Worm (Caenorhabditis elegans): ENCODE data around the gene B0252.1.

Gene B0252.1

ce11 chrII:6891838-6892237, 27.6 kb upstream of the B0252.1 start (continued):
- TF ChIP-seq lir-3 (tag; optimal IDR thresholded peaks at IDR 0.05; ENCODE audit: poor library complexity) (peak; percentile 73), C04F5.9 (tag; optimal IDR thresholded peaks at IDR 0.05) (no peak), tbx-2 (tag; optimal IDR thresholded peaks at IDR 0.05) (peak; percentile 84), isw-1 (GFP tag; IDR thresholded peaks at IDR 0.05) (no peak), fkh-10 (GFP tag; optimal IDR thresholded peaks at IDR 0.05) (no peak), nhr-28 (tag; optimal IDR thresholded peaks at IDR 0.05) (no peak), pqm-1 (tag; optimal IDR thresholded peaks at IDR 0.05) (no peak), vab-15 (tag; optimal IDR thresholded peaks at IDR 0.05) (no peak)

DNA sequence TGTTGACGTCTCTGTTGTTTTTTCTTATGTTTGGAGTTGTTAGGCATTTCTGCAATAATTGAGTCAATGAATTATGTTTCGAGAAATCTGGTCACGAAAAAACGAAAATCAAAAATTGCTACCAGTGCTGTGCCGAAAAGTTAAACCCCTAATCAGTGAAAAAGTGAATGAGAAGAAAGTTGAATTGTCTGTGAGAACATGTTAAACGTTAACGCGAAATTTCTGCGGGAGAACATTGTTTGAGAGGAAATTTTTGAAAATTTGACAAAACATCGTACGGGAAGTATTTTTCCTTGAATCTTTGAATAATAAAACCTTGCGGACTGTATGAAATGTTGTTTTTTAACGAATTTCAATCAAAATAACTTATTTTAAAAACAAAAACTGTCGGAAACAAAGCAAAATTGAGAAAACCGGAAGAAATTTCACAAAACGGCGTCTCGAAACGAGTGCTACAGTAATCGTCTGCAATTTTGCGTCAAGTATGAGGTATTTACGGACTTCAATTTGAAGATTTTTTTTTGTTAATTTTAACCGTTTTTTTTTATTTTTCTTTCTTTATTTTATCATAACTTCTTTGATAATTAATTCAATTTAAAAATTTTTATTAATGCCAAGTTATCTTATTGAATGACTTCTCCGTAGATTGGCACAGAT, 25.8 kb upstream of the B0252.1 start, which contains the start of gene adal-1:
TSS of gene adal-1 (minus strand) at position 51 of the 657 bp plus-strand sequence.
- TF ChIP-seq lsy-2 (tag; optimal IDR thresholded peaks at IDR 0.05) (peak in 1 of 2 experiments; percentile 37), elt-3 (tag; optimal IDR thresholded peaks at IDR 0.05) (no peak), ceh-8 (GFP tag; optimal IDR thresholded peaks at IDR 0.05) (no peak), efl-1 (optimal IDR thresholded peaks at IDR 0.05) (peak in 1 of 2 experiments; percentile 20), efl-1 (GFP tag; optimal IDR thresholded peaks at IDR 0.05 in 1 of 2) (peak in 1 of 2 experiments; percentile 81), lir-3 (tag; optimal IDR thresholded peaks at IDR 0.05; ENCODE audit: poor library complexity) (no peak), blmp-1 (tag; optimal IDR thresholded peaks at IDR 0.05) (peak; percentile 43), dsc-1 (tag; optimal IDR thresholded peaks at IDR 0.05) (no peak)

ce11 chrII:6897507-6897906, 22.0 kb upstream of the B0252.1 start, which contains the start of gene C44B7.11:
Gene C44B7.11, minus strand, starts transcription at chrII:6897540.
- peak; percentile 5 for TF ChIP-seq mep-1 (tag; optimal IDR thresholded peaks at IDR 0.05)
- TF ChIP-seq dsc-1 (tag; optimal IDR thresholded peaks at IDR 0.05): no peak
- TF ChIP-seq lir-3 (tag; optimal IDR thresholded peaks at IDR 0.05; ENCODE audit: poor library complexity): no peak
- no peak for TF ChIP-seq efl-1 (optimal IDR thresholded peaks at IDR 0.05)
- TF ChIP-seq efl-1 (GFP tag; optimal IDR thresholded peaks at IDR 0.05 in 1 of 2): peak in 1 of 2 experiments; percentile 11
- TF ChIP-seq blmp-1 (tag; optimal IDR thresholded peaks at IDR 0.05): peak; percentile 19
- no peak for TF ChIP-seq sptf-1 (tag; optimal IDR thresholded peaks at IDR 0.05)

DNA sequence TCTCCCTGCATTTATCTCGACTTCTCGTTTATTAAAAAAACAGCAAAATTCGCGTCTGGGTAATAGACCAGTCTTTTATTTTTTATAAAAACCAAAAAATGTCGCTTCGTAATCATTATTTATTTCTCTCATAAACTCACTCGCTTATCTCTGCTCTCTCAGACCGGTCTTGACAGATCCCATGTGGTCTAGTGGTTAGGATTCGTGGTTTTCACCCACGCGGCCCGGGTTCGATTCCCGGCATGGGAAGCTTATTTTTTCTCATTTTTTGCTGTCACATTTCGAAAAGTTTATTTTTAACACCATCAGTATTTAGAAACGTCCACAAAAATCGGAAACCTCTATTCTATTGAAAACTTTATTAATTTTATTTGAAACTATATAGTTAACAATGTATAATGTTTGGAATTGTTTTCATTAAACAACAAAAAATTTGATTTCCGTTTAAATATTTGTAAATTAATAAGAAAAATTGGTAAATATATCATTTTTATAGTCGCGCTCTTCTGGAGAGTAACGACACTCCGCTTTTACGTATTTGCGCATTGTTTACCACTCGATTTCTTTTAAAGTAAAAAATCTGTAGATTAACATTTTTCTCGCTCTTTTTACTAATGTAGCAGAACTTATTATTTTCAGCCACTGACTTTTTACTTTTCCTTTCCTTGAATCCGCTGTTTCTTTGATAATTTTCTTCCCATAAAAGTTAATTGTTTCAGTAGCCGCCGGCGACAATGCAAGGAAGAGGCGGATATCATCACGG, 21.3 kb upstream of the B0252.1 start, which contains the start of gene hrpl-1:
TSS of gene hrpl-1 (plus strand) at position 713 of the 763 bp plus-strand sequence.
- TF ChIP-seq nhr-28 (tag; optimal IDR thresholded peaks at IDR 0.05) (no peak), Y116A8C.19 (tag; optimal IDR thresholded peaks at IDR 0.05; ENCODE audit: borderline replicate concordance) (no peak), nhr-47 (tag; optimal IDR thresholded peaks at IDR 0.05) (peak; percentile 48), ceh-8 (GFP tag; optimal IDR thresholded peaks at IDR 0.05) (no peak), ces-1 (GFP tag; optimal IDR thresholded peaks at IDR 0.05) (no peak), nhr-90 (tag; optimal IDR thresholded peaks at IDR 0.05; ENCODE audit: poor library complexity) (peak; percentile 54), nhr-85 (tag) (peak; percentile 26), efl-1 (optimal IDR thresholded peaks at IDR 0.05) (peak in 1 of 2 experiments; percentile 39), efl-1 (GFP tag; optimal IDR thresholded peaks at IDR 0.05 in 1 of 2) (peak; percentile 56 to 67), elt-3 (tag; optimal IDR thresholded peaks at IDR 0.05) (no peak), dsc-1 (tag; optimal IDR thresholded peaks at IDR 0.05) (peak; percentile 48), irx-1 (tag; optimal IDR thresholded peaks at IDR 0.05) (peak; percentile 27), nhr-71 (tag; optimal IDR thresholded peaks at IDR 0.05) (peak; percentile 58), nhr-19 (GFP tag; conservative IDR thresholded peaks at IDR 0.05) (peak; percentile 30; the same call in 1 of the 2 replicates), swsn-7 (tag; optimal IDR thresholded peaks at IDR 0.05) (peak; percentile 31), xbp-1 (tag; optimal IDR thresholded peaks at IDR 0.05) (peak; percentile 28), sox-4 (tag; optimal IDR thresholded peaks at IDR 0.05) (peak; percentile 35), dpl-1 (GFP tag; optimal IDR thresholded peaks at IDR 0.05) (peak in 2 of 3 experiments; percentile 30 to 54), lin-35 (GFP tag; optimal IDR thresholded peaks at IDR 0.05) (peak in 1 of 2 experiments; percentile 74), lsy-2 (tag; optimal IDR thresholded peaks at IDR 0.05) (peak in 1 of 2 experiments; percentile 47), rnt-1 (tag; optimal IDR thresholded peaks at IDR 0.05) (peak; percentile 47), nhr-20 (tag; optimal IDR thresholded peaks at IDR 0.05) (peak; percentile 34), mdl-1 (tag; optimal IDR thresholded peaks at IDR 0.05) (peak in 1 of 2 experiments; percentile 26), snu-23 (GFP tag; optimal IDR thresholded peaks at IDR 0.05) (peak; percentile 52), blmp-1 (tag; optimal IDR thresholded peaks at IDR 0.05) (peak; percentile 42)
